Fruit fly (Drosophila melanogaster): ENCODE results near the gene Spn28F.
A peak's percentile ranks its signal among the peaks of the same experiment; 100 is the strongest.

Gene Spn28F

dm6 chr2L:8239032-8239650 lies 2.5 kb downstream of the Spn28F start (continued):
- peak; percentile 24 for TF ChIP-seq CG15479 (GFP tag; optimal IDR thresholded peaks at IDR 0.05)
- TF ChIP-seq grn (GFP tag; optimal IDR thresholded peaks at IDR 0.05) = peak; percentile 4
- TF ChIP-seq CG1602 (GFP tag; optimal IDR thresholded peaks at IDR 0.05) = no peak
- TF ChIP-seq CG4854 (GFP tag; optimal IDR thresholded peaks at IDR 0.05) = no peak
- no peak for TF ChIP-seq rib (GFP tag; IDR thresholded peaks at IDR 0.05)
- TF ChIP-seq CG30403 (GFP tag; optimal IDR thresholded peaks at IDR 0.05) = no peak
- no peak for TF ChIP-seq Hsf (GFP tag; optimal IDR thresholded peaks at IDR 0.05)
- TF ChIP-seq CrebB (tag; optimal IDR thresholded peaks at IDR 0.05) = no peak
- TF ChIP-seq Hr78 (GFP tag; optimal IDR thresholded peaks at IDR 0.05) = peak in 1 of 2 experiments; percentile 90
- no peak for TF ChIP-seq jumu (GFP tag; optimal IDR thresholded peaks at IDR 0.05)
- TF ChIP-seq gce (GFP tag; IDR thresholded peaks at IDR 0.05) = no peak
- TF ChIP-seq Dll (GFP tag; IDR thresholded peaks at IDR 0.05; ENCODE audit: partially characterized antibody) = no peak
- no peak for TF ChIP-seq Doc2 (GFP tag; IDR thresholded peaks at IDR 0.05)
- no peak for TF ChIP-seq CG9932 (GFP tag; IDR thresholded peaks at IDR 0.05)
- TF ChIP-seq D (optimal IDR thresholded peaks at IDR 0.05) = no peak
- TF ChIP-seq D (GFP tag; optimal IDR thresholded peaks at IDR 0.05) = no peak
- peak; percentile 75; the same call in 3 of the 4 replicates for TF ChIP-seq chinmo (GFP tag; IDR thresholded peaks at IDR 0.05; ENCODE audit: partially characterized antibody)
- TF ChIP-seq ap (GFP tag; IDR thresholded peaks at IDR 0.05) = no peak
- no peak for TF ChIP-seq bowl (GFP tag; IDR thresholded peaks at IDR 0.05)
- no peak for TF ChIP-seq CG3407 (GFP tag; optimal IDR thresholded peaks at IDR 0.05)
- TF ChIP-seq CG4360 (GFP tag; IDR thresholded peaks at IDR 0.05) = peak; percentile 72
- no peak for TF ChIP-seq Jarid2 (GFP tag; optimal IDR thresholded peaks at IDR 0.05)
- no peak for TF ChIP-seq so (GFP tag; IDR thresholded peaks at IDR 0.05)
- no peak for TF ChIP-seq Lhr (GFP tag; optimal IDR thresholded peaks at IDR 0.05)
- TF ChIP-seq MTF-1 (GFP tag; optimal IDR thresholded peaks at IDR 0.05; ENCODE audit: borderline replicate concordance) = no peak
- no peak for TF ChIP-seq CG3847 (GFP tag; IDR thresholded peaks at IDR 0.05)
- no peak for TF ChIP-seq CG7786 (GFP tag; optimal IDR thresholded peaks at IDR 0.05)
- TF ChIP-seq Neu2 (GFP tag; optimal IDR thresholded peaks at IDR 0.05; ENCODE audit: borderline replicate concordance) = no peak
- TF ChIP-seq wek (GFP tag; optimal IDR thresholded peaks at IDR 0.05) = no peak
- TF ChIP-seq HLH54F (GFP tag; optimal IDR thresholded peaks at IDR 0.05) = no peak
- TF ChIP-seq MBD-R2 (GFP tag; IDR thresholded peaks at IDR 0.05) = no peak
- TF ChIP-seq CG1792 (GFP tag; optimal IDR thresholded peaks at IDR 0.05) = no peak
- peak; percentile 96 for TF ChIP-seq sd (tag; optimal IDR thresholded peaks at IDR 0.05)
- no peak for TF ChIP-seq Ptx1 (GFP tag; IDR thresholded peaks at IDR 0.05)
- no peak for TF ChIP-seq CG4282 (GFP tag; optimal IDR thresholded peaks at IDR 0.05)
- TF ChIP-seq Fer2 (tag; optimal IDR thresholded peaks at IDR 0.05) = no peak
- TF ChIP-seq Sin3A (optimal IDR thresholded peaks at IDR 0.05) = no peak
- no peak for TF ChIP-seq seq (GFP tag; IDR thresholded peaks at IDR 0.05)
- TF ChIP-seq Hr39 (optimal IDR thresholded peaks at IDR 0.05) = no peak
- TF ChIP-seq Xbp1 (GFP tag; optimal IDR thresholded peaks at IDR 0.05) = no peak
- TF ChIP-seq CG31365 (tag; optimal IDR thresholded peaks at IDR 0.05) = no peak
- no peak for TF ChIP-seq gsb-n (tag; optimal IDR thresholded peaks at IDR 0.05)
- no peak for TF ChIP-seq BEAF-32 (GFP tag; optimal IDR thresholded peaks at IDR 0.05)
- no peak for TF ChIP-seq dimm (GFP tag; IDR thresholded peaks at IDR 0.05)
- TF ChIP-seq Dfd (GFP tag; optimal IDR thresholded peaks at IDR 0.05) = no peak
- TF ChIP-seq HmgD (GFP tag; optimal IDR thresholded peaks at IDR 0.05) = no peak
- TF ChIP-seq CG17385 (GFP tag; optimal IDR thresholded peaks at IDR 0.05) = no peak
- TF ChIP-seq her (GFP tag; optimal IDR thresholded peaks at IDR 0.05) = no peak
- TF ChIP-seq ssp (GFP tag; IDR thresholded peaks at IDR 0.05) = no peak
- no peak for TF ChIP-seq gsb (GFP tag; IDR thresholded peaks at IDR 0.05)
- peak; percentile 41 for TF ChIP-seq Hey (tag; optimal IDR thresholded peaks at IDR 0.05)
- no peak for TF ChIP-seq ATbp (GFP tag; optimal IDR thresholded peaks at IDR 0.05)
